Worm (Caenorhabditis elegans) whole organism, L1 larva: ENCODE data around the gene dat-1.

Experiments used
- C16A3.4 ChIP-seq: fragments of 150-350 bp; optimal IDR thresholded peaks from 2 replicates; lab custom pipeline; 2014; ENCODE audit warnings: missing biosample characterization, missing genetic modification characterization
- C34B4.2 ChIP-seq: sonication (generic microtip); optimal IDR thresholded peaks from 2 replicates; lab custom pipeline; 2017; ENCODE audit warnings: mild to moderate bottlenecking, missing genetic modification characterization, missing compliant biosample characterization
- Y116A8C.19 ChIP-seq: sonication (generic microtip); optimal IDR thresholded peaks from 2 replicates; lab custom pipeline; 2016; ENCODE audit warnings: missing compliant biosample characterization, missing genetic modification characterization, borderline replicate concordance
- ama-1 ChIP-seq: fragments of 150-350 bp; optimal IDR thresholded peaks from 2 replicates; lab custom pipeline; 2014
- ceh-8 ChIP-seq: fragments of 200-800 bp; sonication (Bioruptor generic); optimal IDR thresholded peaks from 2 replicates; lab custom pipeline; 2018; ENCODE audit warnings: mild to moderate bottlenecking, missing genetic modification characterization, moderate library complexity, missing compliant biosample characterization
- ceh-88 ChIP-seq: fragments of 200-800 bp; sonication (Bioruptor generic); IDR thresholded peaks from 2 replicates; pipeline ENCODE4 v1.3.6; 2022; ENCODE audit warnings: missing genetic modification characterization, missing compliant biosample characterization
- efl-3 ChIP-seq: fragments of 200-800 bp; sonication (Bioruptor generic); optimal IDR thresholded peaks from 2 replicates; lab custom pipeline; 2018; ENCODE audit warnings: mild to moderate bottlenecking, missing genetic modification characterization, missing compliant biosample characterization
- ets-5 ChIP-seq: fragments of 200-800 bp; sonication (Bioruptor generic); IDR thresholded peaks from 2 replicates; pipeline ENCODE4 v1.3.6; 2022; ENCODE audit warnings: missing genetic modification characterization, missing compliant biosample characterization
- grh-1 ChIP-seq: fragments of 200-800 bp; sonication (Bioruptor generic); IDR thresholded peaks from 2 replicates; pipeline ENCODE4 v1.3.6; 2022; ENCODE audit warnings: missing genetic modification reagents, missing genetic modification characterization, missing compliant biosample characterization
- hlh-17 ChIP-seq: fragments of 200-800 bp; sonication (Bioruptor generic); optimal IDR thresholded peaks from 2 replicates; lab custom pipeline; 2018; ENCODE audit warnings: missing genetic modification characterization, mild to moderate bottlenecking, missing compliant biosample characterization, moderate library complexity, borderline replicate concordance
- isw-1 ChIP-seq: fragments of 200-800 bp; sonication (Bioruptor generic); IDR thresholded peaks from 2 replicates; pipeline ENCODE4 v1.3.6; 2022; ENCODE audit warnings: missing genetic modification characterization, missing compliant biosample characterization
- jun-1 ChIP-seq: fragments of 150-350 bp; optimal IDR thresholded peaks from 2 replicates; lab custom pipeline; 2014; ENCODE audit warnings: missing biosample characterization, missing genetic modification reagents, missing genetic modification characterization
- mef-2 ChIP-seq: fragments of 150-350 bp; optimal IDR thresholded peaks from 2 replicates; lab custom pipeline; 2014; ENCODE audit warnings: missing biosample characterization, missing genetic modification characterization
- nhr-12 ChIP-seq: sonication (generic microtip); optimal IDR thresholded peaks from 2 replicates; lab custom pipeline; 2017; ENCODE audit warnings: missing biosample characterization, missing genetic modification characterization
- nhr-19 ChIP-seq: fragments of 200-800 bp; sonication (Bioruptor generic); conservative IDR thresholded peaks from 2 replicates; pipeline ENCODE4 v1.3.6; 2022; ENCODE audit warnings: missing genetic modification characterization, missing compliant biosample characterization
- nhr-20 ChIP-seq: sonication (generic microtip); optimal IDR thresholded peaks from 2 replicates; lab custom pipeline; 2016; ENCODE audit warnings: mild to moderate bottlenecking, missing genetic modification characterization, missing compliant biosample characterization
- nhr-71 ChIP-seq: sonication (generic microtip); optimal IDR thresholded peaks from 2 replicates; lab custom pipeline; 2016; ENCODE audit warnings: mild to moderate bottlenecking, missing genetic modification characterization, moderate library complexity, missing compliant biosample characterization
- nhr-84 ChIP-seq: sonication (generic microtip); optimal IDR thresholded peaks from 2 replicates; lab custom pipeline; 2017; ENCODE audit warnings: missing biosample characterization, missing genetic modification characterization
- pag-3 ChIP-seq: sonication (generic microtip); optimal IDR thresholded peaks from 2 replicates; lab custom pipeline; 2017; ENCODE audit warnings: missing genetic modification characterization, mild to moderate bottlenecking, missing compliant biosample characterization, antibody characterized with exemption, borderline replicate concordance; ENCODE audit not compliant: insufficient read depth
- pqm-1 ChIP-seq: sonication (generic microtip); optimal IDR thresholded peaks from 3 replicates; lab custom pipeline; 2017; ENCODE audit warnings: missing biosample characterization, missing genetic modification characterization
- snpc-4 ChIP-seq: fragments of 150-350 bp; optimal IDR thresholded peaks from 2 replicates; lab custom pipeline; 2014; ENCODE audit warnings: missing biosample characterization, missing genetic modification characterization
- snu-23 ChIP-seq: sonication (generic microtip); optimal IDR thresholded peaks from 2 replicates; lab custom pipeline; 2016; ENCODE audit warnings: missing genetic modification characterization, missing compliant biosample characterization
- sup-37 ChIP-seq: fragments of 200-800 bp; sonication (Bioruptor generic); optimal IDR thresholded peaks from 2 replicates; lab custom pipeline; 2018; ENCODE audit warnings: mild to moderate bottlenecking, missing genetic modification characterization, missing compliant biosample characterization
- tbx-2 ChIP-seq: sonication (generic microtip); optimal IDR thresholded peaks from 2 replicates; lab custom pipeline; 2016; ENCODE audit warnings: missing genetic modification characterization, missing compliant biosample characterization

dat-1 gene

ce11 chrIII:9289815-9290214, 47.0 kb downstream of the dat-1 start (continued):
- TF ChIP-seq nhr-71 (tag; lab: Kevin White, UChicago) (no peak), snu-23 (GFP tag; lab: Kevin White, UChicago) (no peak), hlh-17 (GFP tag; lab: Kevin White, UChicago) (no peak), C34B4.2 (tag; lab: Kevin White, UChicago) (no peak), pqm-1 (tag; lab: Kevin White, UChicago) (no peak), tbx-2 (tag; lab: Kevin White, UChicago) (no peak), nhr-19 (GFP tag; lab: Robert Waterston, UW) (no peak), nhr-84 (tag; lab: Kevin White, UChicago) (no peak), sup-37 (GFP tag; lab: Kevin White, UChicago) (no peak), ets-5 (GFP tag; lab: Robert Waterston, UW) (no peak), pag-3 (tag; lab: Kevin White, UChicago) (no peak), ceh-88 (no peak), C16A3.4 (no peak), efl-3 (GFP tag; lab: Kevin White, UChicago) (no peak), isw-1 (GFP tag; lab: Robert Waterston, UW) (no peak), Y116A8C.19 (tag; lab: Kevin White, UChicago) (no peak), jun-1 (tag; lab: Kevin White, UChicago) (peak; percentile 24), nhr-20 (tag; lab: Kevin White, UChicago) (peak; percentile 57), nhr-12 (no peak), ceh-8 (GFP tag; lab: Kevin White, UChicago) (no peak), mef-2 (no peak), ama-1 (lab: Kevin White, UChicago) (no peak), grh-1 (no peak)

ce11 chrIII:9291633-9292032, 48.9 kb downstream of the dat-1 start:
- peak; percentile 2 for TF ChIP-seq snpc-4 (tag; lab: Kevin White, UChicago)
